Fruit fly (Drosophila melanogaster) whole organism, wandering third instar larva: Measurements from ENCODE around the gene Ostgamma.
A peak's percentile ranks its signal among the peaks of the same experiment; 100 is the strongest.

Experiments
- Abd-B ChIP-seq: fragments of >200 bp; optimal IDR thresholded peaks from 2 replicates; lab custom pipeline; 2017; ENCODE audit warnings: missing biosample characterization, missing genetic modification characterization
- CG32264 ChIP-seq: fragments of 200-800 bp; sonication (Bioruptor generic); optimal IDR thresholded peaks from 2 replicates; lab custom pipeline; 2016; ENCODE audit warnings: missing biosample characterization, missing genetic modification characterization
- CG9705 ChIP-seq: fragments of 200-800 bp; sonication (Bioruptor generic); optimal IDR thresholded peaks from 2 replicates; lab custom pipeline; 2018; ENCODE audit warnings: missing biosample characterization, mild to moderate bottlenecking, missing genetic modification characterization
- CrebA ChIP-seq: fragments of 200-800 bp; sonication (Bioruptor generic); optimal IDR thresholded peaks from 2 replicates; lab custom pipeline; 2016; ENCODE audit warnings: missing biosample characterization, mild to moderate bottlenecking, missing genetic modification characterization, borderline replicate concordance
- Dfd ChIP-seq: fragments of >200 bp; optimal IDR thresholded peaks from 2 replicates; lab custom pipeline; 2017; ENCODE audit warnings: missing biosample characterization, missing genetic modification characterization
- Dif ChIP-seq: fragments of 200-275, 200-300 bp; sonication (Bioruptor generic); optimal IDR thresholded peaks from 2 replicates; lab custom pipeline; 2018; ENCODE audit warnings: missing biosample characterization, missing genetic modification characterization; ENCODE audit not compliant: partially characterized antibody
- GATAd ChIP-seq: sonication (Bioruptor generic); optimal IDR thresholded peaks from 2 replicates; lab custom pipeline; 2016; ENCODE audit warnings: missing biosample characterization, missing genetic modification characterization
- HLH106 ChIP-seq: fragments of 200-800 bp; optimal IDR thresholded peaks from 3 replicates; lab custom pipeline; 2019; ENCODE audit warnings: missing biosample characterization, mild to moderate bottlenecking, missing genetic modification characterization, moderate library complexity
- Hnf4 ChIP-seq: fragments of 200-800 bp; sonication (Bioruptor generic); optimal IDR thresholded peaks from 2 replicates; lab custom pipeline; 2016; ENCODE audit warnings: missing biosample characterization, mild to moderate bottlenecking, missing genetic modification characterization
- Hr78 ChIP-seq: fragments of >200 bp; optimal IDR thresholded peaks from 2 replicates; lab custom pipeline; 2017; ENCODE audit warnings: missing biosample characterization, missing genetic modification characterization
- Hr83 ChIP-seq: fragments of 200-300 bp; sonication (Bioruptor generic); optimal IDR thresholded peaks from 2 replicates; lab custom pipeline; 2016; ENCODE audit warnings: missing biosample characterization, mild to moderate bottlenecking, missing genetic modification characterization, moderate library complexity; ENCODE audit not compliant: poor library complexity, severe bottlenecking
- Jra ChIP-seq: sonication (Bioruptor generic); optimal IDR thresholded peaks from 2 replicates; lab custom pipeline; 2016; ENCODE audit warnings: missing biosample characterization, missing genetic modification characterization
- Mio ChIP-seq: sonication (Bioruptor generic); optimal IDR thresholded peaks from 2 replicates; lab custom pipeline; 2016; ENCODE audit warnings: missing biosample characterization, missing genetic modification characterization
- Myc ChIP-seq: fragments of >200 bp; optimal IDR thresholded peaks from 2 replicates; lab custom pipeline; 2017
- N ChIP-seq: fragments of >200 bp; optimal IDR thresholded peaks from 2 replicates; lab custom pipeline; 2018; ENCODE audit warnings: missing biosample characterization, missing external identifiers, missing genetic modification characterization
- OdsH ChIP-seq: fragments of 200-800 bp; sonication (Bioruptor generic); optimal IDR thresholded peaks from 2 replicates; lab custom pipeline; 2016; ENCODE audit warnings: missing biosample characterization, mild to moderate bottlenecking, missing genetic modification characterization
- Rel ChIP-seq, 2 experiments: fragments of 200-800 bp; sonication (Bioruptor generic) in 1 of 2; optimal IDR thresholded peaks; 2 replicates in 1 of 2; 3 replicates in 1 of 2; lab custom pipeline; 2016 to 2019; ENCODE audit warnings: mild to moderate bottlenecking in 2 of 2, missing biosample characterization in 2 of 2, missing genetic modification characterization in 2 of 2, moderate library complexity in 1 of 2
- Sp1 ChIP-seq: fragments of 200-800 bp; sonication (Bioruptor generic); optimal IDR thresholded peaks from 3 replicates; lab custom pipeline; 2019; ENCODE audit warnings: missing biosample characterization, mild to moderate bottlenecking, missing genetic modification characterization, moderate library complexity
- Vsx2 ChIP-seq: fragments of 200-300, 225-300 bp; sonication (Bioruptor generic); optimal IDR thresholded peaks from 2 replicates; lab custom pipeline; 2018; ENCODE audit warnings: missing biosample characterization, missing genetic modification characterization; ENCODE audit not compliant: partially characterized antibody
- br ChIP-seq: fragments of 200-800 bp; sonication (Bioruptor generic); optimal IDR thresholded peaks from 2 replicates; lab custom pipeline; 2016; ENCODE audit warnings: missing biosample characterization, missing genetic modification characterization
- brk ChIP-seq: fragments of 200-800 bp; sonication (Bioruptor generic); optimal IDR thresholded peaks from 2 replicates; lab custom pipeline; 2016; ENCODE audit warnings: missing biosample characterization, mild to moderate bottlenecking, missing genetic modification characterization
- dl ChIP-seq, 2 experiments: fragments of 175-275, 200-275 bp in 1 of 2; fragments of 200-275 bp in 1 of 2; sonication (Bioruptor generic); optimal IDR thresholded peaks; lab custom pipeline; 2018; ENCODE audit warnings: mild to moderate bottlenecking in 2 of 2, missing biosample characterization in 2 of 2, missing genetic modification characterization in 2 of 2, moderate library complexity in 2 of 2; ENCODE audit not compliant: partially characterized antibody in 2 of 2, insufficient read depth in 1 of 2
- dmrt93B ChIP-seq: fragments of 200-800 bp; sonication (Bioruptor generic); optimal IDR thresholded peaks from 2 replicates; lab custom pipeline; 2018; ENCODE audit warnings: missing biosample characterization, mild to moderate bottlenecking, missing genetic modification characterization
- dsf ChIP-seq: sonication (Bioruptor generic); optimal IDR thresholded peaks from 2 replicates; lab custom pipeline; 2016; ENCODE audit warnings: missing biosample characterization, missing genetic modification characterization, borderline replicate concordance
- ey ChIP-seq: fragments of 200-800 bp; sonication (Bioruptor generic); optimal IDR thresholded peaks from 2 replicates; lab custom pipeline; 2016; ENCODE audit warnings: missing biosample characterization, missing genetic modification characterization
- foxo ChIP-seq, 2 experiments: fragments of 200-800 bp; sonication (Bioruptor generic); optimal IDR thresholded peaks; 2 replicates in 1 of 2; 3 replicates in 1 of 2; lab custom pipeline; 2016 to 2017; ENCODE audit warnings: missing biosample characterization in 2 of 2, missing genetic modification characterization in 2 of 2
- fru ChIP-seq: fragments of 200-800 bp; sonication (Bioruptor generic); optimal IDR thresholded peaks from 3 replicates; lab custom pipeline; 2016; ENCODE audit warnings: missing biosample characterization, mild to moderate bottlenecking, missing genetic modification characterization
- h ChIP-seq: fragments of 200-800 bp; sonication (Bioruptor generic); optimal IDR thresholded peaks from 3 replicates; lab custom pipeline; 2016; ENCODE audit warnings: missing biosample characterization, mild to moderate bottlenecking, missing genetic modification characterization
- jim ChIP-seq: fragments of 175-275, 200-325 bp; sonication (Bioruptor generic); optimal IDR thresholded peaks from 2 replicates; lab custom pipeline; 2016; ENCODE audit warnings: missing biosample characterization, mild to moderate bottlenecking, missing genetic modification characterization
- lola ChIP-seq: fragments of >200 bp; optimal IDR thresholded peaks from 2 replicates; lab custom pipeline; 2017; ENCODE audit warnings: missing biosample characterization, missing genetic modification characterization
- pan ChIP-seq: fragments of >200 bp; optimal IDR thresholded peaks from 2 replicates; lab custom pipeline; 2017
- psq ChIP-seq: fragments of 200-800 bp; sonication (Bioruptor generic); optimal IDR thresholded peaks from 3 replicates; lab custom pipeline; 2017; ENCODE audit warnings: missing biosample characterization, mild to moderate bottlenecking, missing genetic modification characterization, moderate library complexity
- rgr ChIP-seq: fragments of 200-800 bp; sonication (Bioruptor generic); optimal IDR thresholded peaks from 3 replicates; lab custom pipeline; 2016; ENCODE audit warnings: missing biosample characterization, mild to moderate bottlenecking, missing genetic modification characterization
- sage ChIP-seq: fragments of 200-800 bp; sonication (Bioruptor generic); optimal IDR thresholded peaks from 2 replicates; lab custom pipeline; 2016; ENCODE audit warnings: missing biosample characterization, mild to moderate bottlenecking, missing genetic modification characterization
- sv ChIP-seq: fragments of 200-800 bp; sonication (Bioruptor generic); optimal IDR thresholded peaks from 3 replicates; lab custom pipeline; 2016; ENCODE audit warnings: missing biosample characterization, missing genetic modification characterization
- tai ChIP-seq: sonication (Bioruptor generic); optimal IDR thresholded peaks from 2 replicates; lab custom pipeline; 2016; ENCODE audit warnings: missing biosample characterization, missing genetic modification characterization
- usp ChIP-seq: fragments of >200 bp; optimal IDR thresholded peaks from 2 replicates; lab custom pipeline; 2017; ENCODE audit warnings: missing biosample characterization, missing genetic modification characterization
- woc ChIP-seq: sonication (Bioruptor generic); optimal IDR thresholded peaks from 2 replicates; lab custom pipeline; 2016; ENCODE audit warnings: missing biosample characterization, mild to moderate bottlenecking, missing genetic modification characterization

Ostgamma gene

dm6 chr2L:8307817-8308551 is at the start of gene Ostgamma, which contains the start of gene Mettl14:
Gene Ostgamma (minus strand): TSS chr2L:8308192.
Gene Mettl14 (plus strand): TSS chr2L:8308427.
- no peak for TF ChIP-seq CG9705 (GFP tag; lab: Kevin White, UChicago)
- TF ChIP-seq sage (GFP tag; lab: Kevin White, UChicago): no peak
- TF ChIP-seq lola (GFP tag; lab: Kevin White, UChicago): no peak
- no peak for TF ChIP-seq dl (GFP tag; optimal IDR thresholded peaks at IDR 0.05; lab: Kevin White, UChicago; ENCODE audit: insufficient read depth in 1 of 2, partially characterized antibody in 2 of 2)
- no peak for TF ChIP-seq h (GFP tag; lab: Kevin White, UChicago)
- TF ChIP-seq Myc (lab: Kevin White, UChicago): peak; percentile 8
- no peak for TF ChIP-seq dmrt93B (GFP tag; lab: Kevin White, UChicago)
- TF ChIP-seq OdsH: peak; percentile 24
- TF ChIP-seq Mio: no peak
- TF ChIP-seq Sp1 (GFP tag; lab: Kevin White, UChicago): no peak
- no peak for TF ChIP-seq Rel (GFP tag; optimal IDR thresholded peaks at IDR 0.05; lab: Kevin White, UChicago)
- peak; percentile 46 for TF ChIP-seq Rel (tag; optimal IDR thresholded peaks at IDR 0.05; lab: Kevin White, UChicago)
- TF ChIP-seq jim (GFP tag; lab: Kevin White, UChicago): no peak
- no peak for TF ChIP-seq fru (GFP tag; lab: Kevin White, UChicago)
- no peak for TF ChIP-seq woc
- TF ChIP-seq tai (GFP tag; lab: Kevin White, UChicago): no peak
- peak; percentile 40 for TF ChIP-seq Jra (GFP tag; lab: Kevin White, UChicago)
- no peak for TF ChIP-seq GATAd (GFP tag; lab: Kevin White, UChicago)
- peak; percentile 29 for TF ChIP-seq dsf (GFP tag; lab: Kevin White, UChicago)
- TF ChIP-seq Hr83 (GFP tag; lab: Kevin White, UChicago): no peak
- TF ChIP-seq N: no peak
- peak; percentile 21 for TF ChIP-seq HLH106 (tag; lab: Kevin White, UChicago)
- peak; percentile 9 for TF ChIP-seq psq (GFP tag; lab: Kevin White, UChicago)
- no peak for TF ChIP-seq ey (GFP tag; lab: Kevin White, UChicago)
- no peak for TF ChIP-seq brk
- no peak for TF ChIP-seq Abd-B (GFP tag; lab: Kevin White, UChicago)
- no peak for TF ChIP-seq usp (GFP tag; lab: Kevin White, UChicago)
- TF ChIP-seq rgr (GFP tag; lab: Kevin White, UChicago): no peak
- no peak for TF ChIP-seq pan (lab: Kevin White, UChicago)
- TF ChIP-seq Hr78 (GFP tag; lab: Kevin White, UChicago): no peak
- no peak for TF ChIP-seq CG32264 (GFP tag; lab: Kevin White, UChicago)
- TF ChIP-seq br (GFP tag; lab: Kevin White, UChicago): no peak
- peak; percentile 15 for TF ChIP-seq sv (GFP tag; lab: Kevin White, UChicago)
- no peak for TF ChIP-seq Dfd (GFP tag; lab: Kevin White, UChicago)
- no peak for TF ChIP-seq CrebA (GFP tag; lab: Kevin White, UChicago)
- no peak for TF ChIP-seq Vsx2 (GFP tag; lab: Kevin White, UChicago)
- TF ChIP-seq Dif: no peak
- no peak for TF ChIP-seq Hnf4 (GFP tag; lab: Kevin White, UChicago)
- TF ChIP-seq foxo (GFP tag; optimal IDR thresholded peaks at IDR 0.05; lab: Kevin White, UChicago): no peak

- no peak for TF ChIP-seq ey (GFP tag; lab: Kevin White, UChicago)
- no peak for TF ChIP-seq rgr (GFP tag; lab: Kevin White, UChicago)
- no peak for TF ChIP-seq Abd-B (GFP tag; lab: Kevin White, UChicago)
- TF ChIP-seq CG9705 (GFP tag; lab: Kevin White, UChicago): no peak
- TF ChIP-seq Dfd (GFP tag; lab: Kevin White, UChicago): no peak
- no peak for TF ChIP-seq br (GFP tag; lab: Kevin White, UChicago)
- no peak for TF ChIP-seq Sp1 (GFP tag; lab: Kevin White, UChicago)
- TF ChIP-seq CG32264 (GFP tag; lab: Kevin White, UChicago): no peak
- TF ChIP-seq sv (GFP tag; lab: Kevin White, UChicago): no peak
- TF ChIP-seq brk: no peak
- no peak for TF ChIP-seq Hr78 (GFP tag; lab: Kevin White, UChicago)
- TF ChIP-seq h (GFP tag; lab: Kevin White, UChicago): no peak
- TF ChIP-seq Vsx2 (GFP tag; lab: Kevin White, UChicago): no peak
- TF ChIP-seq Hnf4 (GFP tag; lab: Kevin White, UChicago): no peak
- no peak for TF ChIP-seq dl (GFP tag; optimal IDR thresholded peaks at IDR 0.05; lab: Kevin White, UChicago; ENCODE audit: insufficient read depth in 1 of 2, partially characterized antibody in 2 of 2)
- no peak for TF ChIP-seq fru (GFP tag; lab: Kevin White, UChicago)
- no peak for TF ChIP-seq usp (GFP tag; lab: Kevin White, UChicago)
- TF ChIP-seq Mio: no peak
- TF ChIP-seq N: no peak
These were observed 47.4 kb upstream of the Ostgamma start for dm6 chr2L:8355419-8355818.
